Fruit fly (Drosophila melanogaster) whole organism, wandering third instar larva: ENCODE results near the gene Svip.

Experiments
- Abd-B ChIP-seq: fragments of >200 bp; optimal IDR thresholded peaks from 2 replicates; lab custom pipeline; 2017; ENCODE audit warnings: missing biosample characterization, missing genetic modification characterization
- CG32264 ChIP-seq: fragments of 200-800 bp; sonication (Bioruptor generic); optimal IDR thresholded peaks from 2 replicates; lab custom pipeline; 2016; ENCODE audit warnings: missing biosample characterization, missing genetic modification characterization
- CG9705 ChIP-seq: fragments of 200-800 bp; sonication (Bioruptor generic); optimal IDR thresholded peaks from 2 replicates; lab custom pipeline; 2018; ENCODE audit warnings: missing biosample characterization, mild to moderate bottlenecking, missing genetic modification characterization
- CrebA ChIP-seq: fragments of 200-800 bp; sonication (Bioruptor generic); optimal IDR thresholded peaks from 2 replicates; lab custom pipeline; 2016; ENCODE audit warnings: missing biosample characterization, mild to moderate bottlenecking, missing genetic modification characterization, borderline replicate concordance
- Dfd ChIP-seq: fragments of >200 bp; optimal IDR thresholded peaks from 2 replicates; lab custom pipeline; 2017; ENCODE audit warnings: missing biosample characterization, missing genetic modification characterization
- Dif ChIP-seq: fragments of 200-275, 200-300 bp; sonication (Bioruptor generic); optimal IDR thresholded peaks from 2 replicates; lab custom pipeline; 2018; ENCODE audit warnings: missing biosample characterization, missing genetic modification characterization; ENCODE audit not compliant: partially characterized antibody
- GATAd ChIP-seq: sonication (Bioruptor generic); optimal IDR thresholded peaks from 2 replicates; lab custom pipeline; 2016; ENCODE audit warnings: missing biosample characterization, missing genetic modification characterization
- HLH106 ChIP-seq: fragments of 200-800 bp; optimal IDR thresholded peaks from 3 replicates; lab custom pipeline; 2019; ENCODE audit warnings: missing biosample characterization, mild to moderate bottlenecking, missing genetic modification characterization, moderate library complexity
- Hnf4 ChIP-seq: fragments of 200-800 bp; sonication (Bioruptor generic); optimal IDR thresholded peaks from 2 replicates; lab custom pipeline; 2016; ENCODE audit warnings: missing biosample characterization, mild to moderate bottlenecking, missing genetic modification characterization
- Hr78 ChIP-seq: fragments of >200 bp; optimal IDR thresholded peaks from 2 replicates; lab custom pipeline; 2017; ENCODE audit warnings: missing biosample characterization, missing genetic modification characterization
- Hr83 ChIP-seq: fragments of 200-300 bp; sonication (Bioruptor generic); optimal IDR thresholded peaks from 2 replicates; lab custom pipeline; 2016; ENCODE audit warnings: missing biosample characterization, mild to moderate bottlenecking, missing genetic modification characterization, moderate library complexity; ENCODE audit not compliant: poor library complexity, severe bottlenecking
- Jra ChIP-seq: sonication (Bioruptor generic); optimal IDR thresholded peaks from 2 replicates; lab custom pipeline; 2016; ENCODE audit warnings: missing biosample characterization, missing genetic modification characterization
- Mio ChIP-seq: sonication (Bioruptor generic); optimal IDR thresholded peaks from 2 replicates; lab custom pipeline; 2016; ENCODE audit warnings: missing biosample characterization, missing genetic modification characterization
- Myc ChIP-seq: fragments of >200 bp; optimal IDR thresholded peaks from 2 replicates; lab custom pipeline; 2017
- N ChIP-seq: fragments of >200 bp; optimal IDR thresholded peaks from 2 replicates; lab custom pipeline; 2018; ENCODE audit warnings: missing biosample characterization, missing external identifiers, missing genetic modification characterization
- OdsH ChIP-seq: fragments of 200-800 bp; sonication (Bioruptor generic); optimal IDR thresholded peaks from 2 replicates; lab custom pipeline; 2016; ENCODE audit warnings: missing biosample characterization, mild to moderate bottlenecking, missing genetic modification characterization
- Rel ChIP-seq, 2 experiments: fragments of 200-800 bp; sonication (Bioruptor generic) in 1 of 2; optimal IDR thresholded peaks; 2 replicates in 1 of 2; 3 replicates in 1 of 2; lab custom pipeline; 2016 to 2019; ENCODE audit warnings: mild to moderate bottlenecking in 2 of 2, missing biosample characterization in 2 of 2, missing genetic modification characterization in 2 of 2, moderate library complexity in 1 of 2
- Sp1 ChIP-seq: fragments of 200-800 bp; sonication (Bioruptor generic); optimal IDR thresholded peaks from 3 replicates; lab custom pipeline; 2019; ENCODE audit warnings: missing biosample characterization, mild to moderate bottlenecking, missing genetic modification characterization, moderate library complexity
- Vsx2 ChIP-seq: fragments of 200-300, 225-300 bp; sonication (Bioruptor generic); optimal IDR thresholded peaks from 2 replicates; lab custom pipeline; 2018; ENCODE audit warnings: missing biosample characterization, missing genetic modification characterization; ENCODE audit not compliant: partially characterized antibody
- br ChIP-seq: fragments of 200-800 bp; sonication (Bioruptor generic); optimal IDR thresholded peaks from 2 replicates; lab custom pipeline; 2016; ENCODE audit warnings: missing biosample characterization, missing genetic modification characterization
- brk ChIP-seq: fragments of 200-800 bp; sonication (Bioruptor generic); optimal IDR thresholded peaks from 2 replicates; lab custom pipeline; 2016; ENCODE audit warnings: missing biosample characterization, mild to moderate bottlenecking, missing genetic modification characterization
- dl ChIP-seq, 2 experiments: fragments of 175-275, 200-275 bp in 1 of 2; fragments of 200-275 bp in 1 of 2; sonication (Bioruptor generic); optimal IDR thresholded peaks; lab custom pipeline; 2018; ENCODE audit warnings: mild to moderate bottlenecking in 2 of 2, missing biosample characterization in 2 of 2, missing genetic modification characterization in 2 of 2, moderate library complexity in 2 of 2; ENCODE audit not compliant: partially characterized antibody in 2 of 2, insufficient read depth in 1 of 2
- dmrt93B ChIP-seq: fragments of 200-800 bp; sonication (Bioruptor generic); optimal IDR thresholded peaks from 2 replicates; lab custom pipeline; 2018; ENCODE audit warnings: missing biosample characterization, mild to moderate bottlenecking, missing genetic modification characterization
- ey ChIP-seq: fragments of 200-800 bp; sonication (Bioruptor generic); optimal IDR thresholded peaks from 2 replicates; lab custom pipeline; 2016; ENCODE audit warnings: missing biosample characterization, missing genetic modification characterization
- foxo ChIP-seq, 2 experiments: fragments of 200-800 bp; sonication (Bioruptor generic); optimal IDR thresholded peaks; 2 replicates in 1 of 2; 3 replicates in 1 of 2; lab custom pipeline; 2016 to 2017; ENCODE audit warnings: missing biosample characterization in 2 of 2, missing genetic modification characterization in 2 of 2
- fru ChIP-seq: fragments of 200-800 bp; sonication (Bioruptor generic); optimal IDR thresholded peaks from 3 replicates; lab custom pipeline; 2016; ENCODE audit warnings: missing biosample characterization, mild to moderate bottlenecking, missing genetic modification characterization
- h ChIP-seq: fragments of 200-800 bp; sonication (Bioruptor generic); optimal IDR thresholded peaks from 3 replicates; lab custom pipeline; 2016; ENCODE audit warnings: missing biosample characterization, mild to moderate bottlenecking, missing genetic modification characterization
- jim ChIP-seq: fragments of 175-275, 200-325 bp; sonication (Bioruptor generic); optimal IDR thresholded peaks from 2 replicates; lab custom pipeline; 2016; ENCODE audit warnings: missing biosample characterization, mild to moderate bottlenecking, missing genetic modification characterization
- lola ChIP-seq: fragments of >200 bp; optimal IDR thresholded peaks from 2 replicates; lab custom pipeline; 2017; ENCODE audit warnings: missing biosample characterization, missing genetic modification characterization
- pan ChIP-seq: fragments of >200 bp; optimal IDR thresholded peaks from 2 replicates; lab custom pipeline; 2017
- psq ChIP-seq: fragments of 200-800 bp; sonication (Bioruptor generic); optimal IDR thresholded peaks from 3 replicates; lab custom pipeline; 2017; ENCODE audit warnings: missing biosample characterization, mild to moderate bottlenecking, missing genetic modification characterization, moderate library complexity
- rgr ChIP-seq: fragments of 200-800 bp; sonication (Bioruptor generic); optimal IDR thresholded peaks from 3 replicates; lab custom pipeline; 2016; ENCODE audit warnings: missing biosample characterization, mild to moderate bottlenecking, missing genetic modification characterization
- sage ChIP-seq: fragments of 200-800 bp; sonication (Bioruptor generic); optimal IDR thresholded peaks from 2 replicates; lab custom pipeline; 2016; ENCODE audit warnings: missing biosample characterization, mild to moderate bottlenecking, missing genetic modification characterization
- sv ChIP-seq: fragments of 200-800 bp; sonication (Bioruptor generic); optimal IDR thresholded peaks from 3 replicates; lab custom pipeline; 2016; ENCODE audit warnings: missing biosample characterization, missing genetic modification characterization
- tai ChIP-seq: sonication (Bioruptor generic); optimal IDR thresholded peaks from 2 replicates; lab custom pipeline; 2016; ENCODE audit warnings: missing biosample characterization, missing genetic modification characterization
- usp ChIP-seq: fragments of >200 bp; optimal IDR thresholded peaks from 2 replicates; lab custom pipeline; 2017; ENCODE audit warnings: missing biosample characterization, missing genetic modification characterization
- woc ChIP-seq: sonication (Bioruptor generic); optimal IDR thresholded peaks from 2 replicates; lab custom pipeline; 2016; ENCODE audit warnings: missing biosample characterization, mild to moderate bottlenecking, missing genetic modification characterization

Svip gene

DNA sequence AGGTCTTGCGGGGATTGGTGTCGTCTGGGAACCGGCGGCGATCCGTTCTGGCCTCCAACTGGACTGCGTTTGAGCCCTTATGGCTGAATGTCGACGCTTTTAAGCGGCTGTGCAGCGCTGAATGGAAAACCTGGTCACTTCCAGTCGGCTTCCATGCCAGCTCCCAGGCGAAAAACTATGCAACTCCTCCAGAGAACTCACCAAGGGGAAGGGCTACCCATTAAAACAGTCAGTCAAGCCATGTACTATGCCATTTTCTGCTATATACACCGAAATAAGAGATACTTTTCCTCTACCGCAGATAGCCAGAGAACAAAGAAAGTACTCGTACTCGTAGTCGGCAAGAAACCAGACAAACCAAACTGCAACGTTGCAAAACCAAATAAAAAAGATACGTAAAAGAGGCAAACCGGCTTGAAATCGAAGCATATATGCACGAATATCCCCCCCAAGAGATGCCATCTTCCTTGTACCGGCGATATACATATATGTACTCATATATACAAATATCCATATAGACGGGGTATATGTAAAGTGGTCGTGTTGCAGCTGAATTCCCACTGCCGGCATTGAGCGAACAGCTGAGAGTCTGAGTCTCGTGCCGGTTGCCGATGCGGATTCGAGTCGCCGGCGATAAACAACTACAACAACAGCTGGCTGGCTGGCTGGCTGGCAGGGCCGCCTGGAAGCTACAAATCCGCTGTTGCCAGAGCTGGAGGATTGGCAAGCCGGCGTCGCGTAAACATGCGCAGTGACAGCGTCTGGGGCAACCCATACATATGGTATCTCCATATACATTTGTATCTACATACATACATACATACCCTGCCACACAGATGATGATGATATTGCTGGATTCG, 20.9 kb downstream of the Svip start, which contains the start of gene Hsp67Ba:
Hsp67Ba (minus strand) TSS at position 51 of the 860 bp plus-strand sequence.
- TF ChIP-seq CrebA (peak; percentile 51), Dif (GFP tag; lab: Kevin White, UChicago) (peak; percentile 51), psq (peak; percentile 49), CG32264 (GFP tag; lab: Kevin White, UChicago) (no peak), rgr (no peak), Dfd (no peak), Hnf4 (no peak), woc (peak; percentile 11), Rel (GFP tag; optimal IDR thresholded peaks at IDR 0.05; lab: Kevin White, UChicago) (no peak), Rel (tag; optimal IDR thresholded peaks at IDR 0.05; lab: Kevin White, UChicago) (no peak), fru (GFP tag; lab: Kevin White, UChicago) (peak; percentile 22), dmrt93B (GFP tag; lab: Kevin White, UChicago) (no peak), Mio (GFP tag; lab: Kevin White, UChicago) (no peak), jim (GFP tag; lab: Kevin White, UChicago) (no peak), lola (GFP tag; lab: Kevin White, UChicago) (no peak), Hr83 (GFP tag; lab: Kevin White, UChicago) (peak; percentile 26), ey (GFP tag; lab: Kevin White, UChicago) (no peak), tai (no peak)

- TF ChIP-seq dl (GFP tag; optimal IDR thresholded peaks at IDR 0.05; lab: Kevin White, UChicago; ENCODE audit: insufficient read depth in 1 of 2, partially characterized antibody in 2 of 2) (peak in 1 of 2 experiments; percentile 22), Jra (no peak), Sp1 (GFP tag; lab: Kevin White, UChicago) (peak; percentile 36), CG9705 (GFP tag; lab: Kevin White, UChicago) (peak; percentile 39), pan (lab: Kevin White, UChicago) (no peak), Vsx2 (no peak), Mio (GFP tag; lab: Kevin White, UChicago) (no peak), rgr (no peak), CG32264 (GFP tag; lab: Kevin White, UChicago) (no peak), Myc (lab: Kevin White, UChicago) (no peak), psq (no peak), woc (peak; percentile 6), sv (GFP tag; lab: Kevin White, UChicago) (no peak), usp (no peak), Rel (GFP tag; optimal IDR thresholded peaks at IDR 0.05; lab: Kevin White, UChicago) (no peak), Rel (tag; optimal IDR thresholded peaks at IDR 0.05; lab: Kevin White, UChicago) (peak; percentile 70), sage (GFP tag; lab: Kevin White, UChicago) (no peak), HLH106 (tag; lab: Kevin White, UChicago) (peak; percentile 7)
Observed at dm6 chr3L:9380344-9380849, 21.6 kb downstream of the Svip start.

- TF ChIP-seq Dif (GFP tag; lab: Kevin White, UChicago) (peak; percentile 59), GATAd (no peak), CrebA (peak; percentile 58), Sp1 (GFP tag; lab: Kevin White, UChicago) (peak; percentile 27), Myc (lab: Kevin White, UChicago) (no peak), h (GFP tag; lab: Kevin White, UChicago) (peak; percentile 35), rgr (peak; percentile 37), woc (peak; percentile 26), N (GFP tag; lab: Kevin White, UChicago) (no peak), dmrt93B (GFP tag; lab: Kevin White, UChicago) (no peak), pan (lab: Kevin White, UChicago) (no peak), usp (no peak), sage (GFP tag; lab: Kevin White, UChicago) (peak; percentile 6), jim (GFP tag; lab: Kevin White, UChicago) (no peak), psq (peak; percentile 66), foxo (GFP tag; optimal IDR thresholded peaks at IDR 0.05; lab: Kevin White, UChicago) (peak; percentile 43 to 45), brk (peak; percentile 71), sv (GFP tag; lab: Kevin White, UChicago) (no peak), Hr83 (GFP tag; lab: Kevin White, UChicago) (peak; percentile 88), Mio (GFP tag; lab: Kevin White, UChicago) (no peak), br (peak; percentile 60), ey (GFP tag; lab: Kevin White, UChicago) (no peak), Abd-B (GFP tag; lab: Kevin White, UChicago) (no peak), Jra (peak; percentile 32), OdsH (GFP tag; lab: Kevin White, UChicago) (peak; percentile 53), Hnf4 (peak; percentile 59), fru (GFP tag; lab: Kevin White, UChicago) (peak; percentile 50), Vsx2 (no peak), Dfd (no peak), tai (no peak), lola (GFP tag; lab: Kevin White, UChicago) (no peak), Rel (GFP tag; optimal IDR thresholded peaks at IDR 0.05; lab: Kevin White, UChicago) (no peak), Rel (tag; optimal IDR thresholded peaks at IDR 0.05; lab: Kevin White, UChicago) (peak; percentile 47), CG32264 (GFP tag; lab: Kevin White, UChicago) (peak; percentile 12), HLH106 (tag; lab: Kevin White, UChicago) (peak; percentile 28), dl (GFP tag; optimal IDR thresholded peaks at IDR 0.05; lab: Kevin White, UChicago; ENCODE audit: insufficient read depth in 1 of 2, partially characterized antibody in 2 of 2) (peak in 1 of 2 experiments; percentile 7), CG9705 (GFP tag; lab: Kevin White, UChicago) (no peak), Hr78 (no peak)
Observed at dm6 chr3L:9381602-9382001, 22.8 kb downstream of the Svip start, which contains the start of gene Hsp23. Gene Hsp23, plus strand, starts transcription at chr3L:9381882.
